Worm (Caenorhabditis elegans): ENCODE measurements around the gene C09G5.13.

ce11 chrII:10680614-10681013 lies 36.6 kb upstream of the C09G5.13 start:
- TF ChIP-seq lsy-2 (tag; optimal IDR thresholded peaks at IDR 0.05) (no peak), nhr-237 (tag; optimal IDR thresholded peaks at IDR 0.05) (no peak), elt-1 (tag; optimal IDR thresholded peaks at IDR 0.05; ENCODE audit: borderline replicate concordance, insufficient read depth) (no peak), mep-1 (tag; optimal IDR thresholded peaks at IDR 0.05) (no peak), cnd-1 (tag; optimal IDR thresholded peaks at IDR 0.05) (no peak), sptf-1 (tag; optimal IDR thresholded peaks at IDR 0.05) (no peak), unc-62 (GFP tag; optimal IDR thresholded peaks at IDR 0.05) (no peak), bed-3 (GFP tag; optimal IDR thresholded peaks at IDR 0.05) (no peak), unc-39 (tag; optimal IDR thresholded peaks at IDR 0.05) (no peak), ces-1 (GFP tag; optimal IDR thresholded peaks at IDR 0.05) (peak; percentile 63), snpc-4 (tag; optimal IDR thresholded peaks at IDR 0.05) (no peak), ceh-43 (GFP tag; optimal IDR thresholded peaks at IDR 0.05) (no peak)

Measured in whole organism, mixed stage, embryonic.